Fruit fly (Drosophila melanogaster) whole organism, embryonic: Measurements from ENCODE around the gene CG14309.

ENCODE experiments used
- CG10147 ChIP-seq: fragments of 200-800 bp; sonication (Bioruptor generic); optimal IDR thresholded peaks from 2 replicates; lab custom pipeline; 2019; ENCODE audit warnings: missing biosample characterization, mild to moderate bottlenecking, missing genetic modification characterization, moderate library complexity
- CG10462 ChIP-seq: fragments of 200-800 bp; sonication (Bioruptor generic); optimal IDR thresholded peaks from 2 replicates; lab custom pipeline; 2016; ENCODE audit warnings: missing biosample characterization, missing genetic modification characterization
- CG10543 ChIP-seq: fragments of 200-800 bp; sonication (Bioruptor generic); optimal IDR thresholded peaks from 3 replicates; lab custom pipeline; 2017; ENCODE audit warnings: missing biosample characterization, mild to moderate bottlenecking, missing genetic modification characterization, moderate library complexity
- CG12659 ChIP-seq: fragments of 200-800 bp; sonication (Bioruptor generic); optimal IDR thresholded peaks from 3 replicates; lab custom pipeline; 2017; ENCODE audit warnings: mild to moderate bottlenecking, missing biosample characterization, missing genetic modification reagents, missing genetic modification characterization
- CG12769 ChIP-seq: fragments of 200-800 bp; sonication (Bioruptor generic); optimal IDR thresholded peaks from 2 replicates; lab custom pipeline; 2019; ENCODE audit warnings: missing biosample characterization, mild to moderate bottlenecking, missing genetic modification characterization, moderate library complexity
- CG13287 ChIP-seq: fragments of 200-800 bp; sonication (Bioruptor generic); IDR thresholded peaks from 2 replicates; pipeline ENCODE4 v1.3.6; 2022; ENCODE audit warnings: missing biosample characterization, missing genetic modification characterization; ENCODE audit not compliant: partially characterized antibody
- CG14014 ChIP-seq: fragments of 200-800 bp; sonication (Bioruptor generic); IDR thresholded peaks from 2 replicates; pipeline ENCODE4 v1.3.6; 2022; ENCODE audit warnings: missing biosample characterization, missing genetic modification characterization
- CG16863 ChIP-seq: fragments of 200-800 bp; sonication (Bioruptor generic); optimal IDR thresholded peaks from 3 replicates; lab custom pipeline; 2016; ENCODE audit warnings: missing biosample characterization, missing genetic modification characterization
- CG17802 ChIP-seq: fragments of 200-800 bp; sonication (Bioruptor generic); optimal IDR thresholded peaks from 2 replicates; lab custom pipeline; 2018; ENCODE audit warnings: missing biosample characterization, mild to moderate bottlenecking, missing genetic modification characterization, moderate library complexity
- CG30403 ChIP-seq: fragments of 200-800 bp; sonication (Bioruptor generic); optimal IDR thresholded peaks from 3 replicates; lab custom pipeline; 2016; ENCODE audit warnings: missing biosample characterization, missing genetic modification characterization
- CG3281 ChIP-seq: fragments of 200-800 bp; sonication (Bioruptor generic); optimal IDR thresholded peaks from 3 replicates; lab custom pipeline; 2017; ENCODE audit warnings: missing biosample characterization, mild to moderate bottlenecking, missing genetic modification characterization
- CG4617 ChIP-seq: fragments of 200-800 bp; sonication (Bioruptor generic); optimal IDR thresholded peaks from 3 replicates; lab custom pipeline; 2016; ENCODE audit warnings: missing biosample characterization, missing genetic modification characterization, borderline replicate concordance
- CG5180 ChIP-seq: fragments of 200-800 bp; sonication (Bioruptor generic); optimal IDR thresholded peaks from 3 replicates; lab custom pipeline; 2017; ENCODE audit warnings: missing biosample characterization, missing genetic modification characterization, mild to moderate bottlenecking, moderate library complexity, missing genetic modification reagents
- Dad ChIP-seq: fragments of 200-800 bp; sonication (Bioruptor generic); optimal IDR thresholded peaks from 3 replicates; lab custom pipeline; 2016; ENCODE audit warnings: missing biosample characterization, missing genetic modification characterization
- Dll ChIP-seq: fragments of 200-800 bp; sonication (Bioruptor generic); IDR thresholded peaks from 4 replicates; pipeline ENCODE4 v1.3.6; 2022; ENCODE audit warnings: missing biosample characterization, missing genetic modification characterization; ENCODE audit not compliant: partially characterized antibody
- Doc2 ChIP-seq: fragments of 200-800 bp; sonication (Bioruptor generic); IDR thresholded peaks from 2 replicates; pipeline ENCODE4 v1.3.6; 2022; ENCODE audit warnings: missing biosample characterization, missing genetic modification characterization
- HLH54F ChIP-seq: fragments of 200-800 bp; sonication (Bioruptor generic); optimal IDR thresholded peaks from 3 replicates; lab custom pipeline; 2016; ENCODE audit warnings: missing biosample characterization, missing genetic modification characterization
- Mes4 ChIP-seq: fragments of 200-800 bp; sonication (Bioruptor generic); optimal IDR thresholded peaks from 2 replicates; lab custom pipeline; 2016; ENCODE audit warnings: missing biosample characterization, missing genetic modification characterization
- NFAT ChIP-seq: fragments of 200-800 bp; sonication (Bioruptor generic); IDR thresholded peaks from 2 replicates; pipeline ENCODE4 v1.3.6; 2022; ENCODE audit warnings: missing biosample characterization, missing genetic modification characterization
- NfI ChIP-seq: fragments of 200-800 bp; sonication (Bioruptor generic); optimal IDR thresholded peaks from 3 replicates; lab custom pipeline; 2018; ENCODE audit warnings: missing biosample characterization, mild to moderate bottlenecking, missing genetic modification characterization, moderate library complexity
- Pdp1 ChIP-seq, 2 experiments: fragments of 200-800 bp; sonication (Bioruptor generic); optimal IDR thresholded peaks; 3 replicates each; lab custom pipeline; 2016; ENCODE audit warnings: missing biosample characterization in 2 of 2, missing genetic modification characterization in 2 of 2, mild to moderate bottlenecking in 1 of 2, moderate library complexity in 1 of 2
- Side ChIP-seq: fragments of 200-800 bp; sonication (Bioruptor generic); optimal IDR thresholded peaks from 2 replicates; lab custom pipeline; 2016; ENCODE audit warnings: missing biosample characterization, missing genetic modification characterization
- Stat92E ChIP-seq, 3 experiments: fragments of >200 bp in 2 of 3; fragments of 200-800 bp in 1 of 3; sonication (Bioruptor generic) in 1 of 3; optimal IDR thresholded peaks; 2 replicates each; lab custom pipeline; 2017 to 2019; ENCODE audit warnings: missing biosample characterization in 3 of 3, missing genetic modification characterization in 3 of 3, mild to moderate bottlenecking in 1 of 3, moderate library complexity in 1 of 3
- Tbp ChIP-seq: fragments of >200 bp; optimal IDR thresholded peaks from 2 replicates; lab custom pipeline; 2018; ENCODE audit warnings: missing biosample characterization, missing genetic modification characterization
- Trl ChIP-seq, 3 experiments: fragments of >200 bp in 2 of 3; fragments of 200-800 bp in 1 of 3; sonication (Bioruptor generic) in 1 of 3; optimal IDR thresholded peaks; 2 replicates in 1 of 3; 3 replicates in 2 of 3; lab custom pipeline; 2016 to 2017; ENCODE audit warnings: missing biosample characterization in 1 of 3, missing genetic modification characterization in 1 of 3
- chif ChIP-seq, 2 experiments: fragments of 200-800 bp; sonication (Bioruptor generic); optimal IDR thresholded peaks; 3 replicates each; lab custom pipeline; 2016; ENCODE audit warnings: missing biosample characterization in 2 of 2, missing genetic modification characterization in 2 of 2
- crol ChIP-seq: fragments of 200-800 bp; sonication (Bioruptor generic); IDR thresholded peaks from 2 replicates; pipeline ENCODE4 v1.3.6; 2022; ENCODE audit warnings: missing biosample characterization, missing genetic modification characterization
- crp ChIP-seq, 2 experiments: fragments of 200-800 bp; sonication (Bioruptor generic); optimal IDR thresholded peaks; 2 replicates in 1 of 2; 3 replicates in 1 of 2; lab custom pipeline; 2017; ENCODE audit warnings: missing biosample characterization in 2 of 2, missing genetic modification characterization in 2 of 2, mild to moderate bottlenecking in 1 of 2, moderate library complexity in 1 of 2
- dimm ChIP-seq: fragments of 200-800 bp; sonication (Bioruptor generic); IDR thresholded peaks from 2 replicates; pipeline ENCODE4 v1.3.6; 2022; ENCODE audit warnings: missing biosample characterization, missing genetic modification characterization
- dmrt11E ChIP-seq: fragments of 200-800 bp; sonication (Bioruptor generic); optimal IDR thresholded peaks from 3 replicates; lab custom pipeline; 2018; ENCODE audit warnings: missing biosample characterization, mild to moderate bottlenecking, missing genetic modification characterization, moderate library complexity
- esg ChIP-seq: fragments of 200-800 bp; sonication (Bioruptor generic); conservative IDR thresholded peaks from 2 replicates; pipeline ENCODE4 v1.3.6; 2022; ENCODE audit warnings: missing biosample characterization, missing genetic modification characterization
- fd3F ChIP-seq: fragments of 200-800 bp; sonication (Bioruptor generic); optimal IDR thresholded peaks from 2 replicates; lab custom pipeline; 2018; ENCODE audit warnings: missing biosample characterization, mild to moderate bottlenecking, missing genetic modification characterization, moderate library complexity
- fd64A ChIP-seq: fragments of 200-800 bp; sonication (Bioruptor generic); optimal IDR thresholded peaks from 3 replicates; lab custom pipeline; 2018; ENCODE audit warnings: missing biosample characterization, mild to moderate bottlenecking, missing genetic modification characterization
- ftz-f1 ChIP-seq: fragments of 200-800 bp; sonication (Bioruptor generic); optimal IDR thresholded peaks from 2 replicates; lab custom pipeline; 2016; ENCODE audit warnings: missing biosample characterization, missing genetic modification characterization
- gsb-n ChIP-seq: fragments of 200-800 bp; sonication (Bioruptor generic); optimal IDR thresholded peaks from 3 replicates; lab custom pipeline; 2018; ENCODE audit warnings: missing biosample characterization, mild to moderate bottlenecking, missing genetic modification characterization
- ind ChIP-seq: fragments of 200-800 bp; sonication (Bioruptor generic); optimal IDR thresholded peaks from 3 replicates; lab custom pipeline; 2016; ENCODE audit warnings: missing biosample characterization, missing genetic modification characterization
- knrl ChIP-seq: fragments of 200-800 bp; sonication (Bioruptor generic); IDR thresholded peaks from 3 replicates; pipeline ENCODE4 v1.3.6; 2022; ENCODE audit warnings: missing biosample characterization, missing genetic modification characterization; ENCODE audit not compliant: partially characterized antibody
- lab ChIP-seq: fragments of 200-800 bp; sonication (Bioruptor generic); optimal IDR thresholded peaks from 3 replicates; lab custom pipeline; 2017; ENCODE audit warnings: missing biosample characterization, missing genetic modification characterization, mild to moderate bottlenecking, moderate library complexity, missing genetic modification reagents
- pum ChIP-seq: fragments of 200-800 bp; sonication (Bioruptor generic); optimal IDR thresholded peaks from 2 replicates; lab custom pipeline; 2016; ENCODE audit warnings: missing biosample characterization, missing genetic modification characterization
- repo ChIP-seq: fragments of 200-800 bp; sonication (Bioruptor generic); optimal IDR thresholded peaks from 2 replicates; lab custom pipeline; 2016; ENCODE audit warnings: missing biosample characterization, missing genetic modification characterization
- sna ChIP-seq: fragments of 200-800 bp; sonication (Bioruptor generic); IDR thresholded peaks from 2 replicates; pipeline ENCODE4 v1.3.6; 2022; ENCODE audit warnings: missing biosample characterization, missing genetic modification characterization; ENCODE audit not compliant: partially characterized antibody
- sqz ChIP-seq: fragments of 200-800 bp; sonication (Bioruptor generic); optimal IDR thresholded peaks from 3 replicates; lab custom pipeline; 2018; ENCODE audit warnings: missing biosample characterization, mild to moderate bottlenecking, missing genetic modification characterization
- ssp ChIP-seq: fragments of 200-800 bp; sonication (Bioruptor generic); IDR thresholded peaks from 2 replicates; pipeline ENCODE4 v1.3.6; 2022; ENCODE audit warnings: missing biosample characterization, missing genetic modification characterization
- stwl ChIP-seq: fragments of 200-800 bp; sonication (Bioruptor generic); optimal IDR thresholded peaks from 3 replicates; lab custom pipeline; 2018; ENCODE audit warnings: missing biosample characterization, mild to moderate bottlenecking, missing genetic modification characterization, moderate library complexity
- trem ChIP-seq: fragments of 200-800 bp; optimal IDR thresholded peaks from 3 replicates; lab custom pipeline; 2019; ENCODE audit warnings: missing biosample characterization, mild to moderate bottlenecking, missing genetic modification characterization, moderate library complexity
- trh ChIP-seq: fragments of 200-800 bp; sonication (Bioruptor generic); optimal IDR thresholded peaks from 2 replicates; lab custom pipeline; 2016; ENCODE audit warnings: missing biosample characterization, missing genetic modification characterization

The CG14309 gene

dm6 chr3R:18402549-18403429 is 17.9 kb upstream of the CG14309 start, which contains the start of the genes Wdr37 and koko (continued):
- TF ChIP-seq CG16863 (GFP tag; lab: Kevin White, UChicago) = peak; percentile 83
- TF ChIP-seq Mes4 = peak; percentile 58
- peak; percentile 90 for TF ChIP-seq NfI
- TF ChIP-seq CG3281 (GFP tag; lab: Kevin White, UChicago) = peak; percentile 94
- TF ChIP-seq Dll (GFP tag; lab: Robert Waterston, UW) = peak; percentile 61; the same call in 2 of the 4 replicates
- TF ChIP-seq stwl (tag; lab: Kevin White, UChicago) = peak; percentile 94
- TF ChIP-seq crp (GFP tag; optimal IDR thresholded peaks at IDR 0.05; lab: Kevin White, UChicago) = peak; percentile 71 to 90
- peak; percentile 96 for TF ChIP-seq CG10543
- TF ChIP-seq Dad (GFP tag; lab: Kevin White, UChicago) = peak; percentile 56
- TF ChIP-seq CG17802 (tag; lab: Kevin White, UChicago) = peak; percentile 83
- peak; percentile 95 for TF ChIP-seq fd3F
- peak; percentile 19 for TF ChIP-seq fd64A (GFP tag; lab: Kevin White, UChicago)
- TF ChIP-seq CG12769 (tag; lab: Kevin White, UChicago) = peak; percentile 54
- peak; percentile 94 for TF ChIP-seq trem (tag; lab: Kevin White, UChicago)
- peak; percentile 63 for TF ChIP-seq repo (GFP tag; lab: Kevin White, UChicago)
- TF ChIP-seq CG14014 (GFP tag; lab: Robert Waterston, UW) = peak; percentile 98
- TF ChIP-seq lab (GFP tag; lab: Kevin White, UChicago) = peak; percentile 89
- peak; percentile 94 for TF ChIP-seq CG10147 (GFP tag; lab: Kevin White, UChicago)
- TF ChIP-seq Pdp1 (GFP tag; optimal IDR thresholded peaks at IDR 0.05; lab: Kevin White, UChicago) = peak; percentile 64 to 76
- peak; percentile 72 for TF ChIP-seq CG13287 (GFP tag; lab: Robert Waterston, UW)
- TF ChIP-seq chif (GFP tag; optimal IDR thresholded peaks at IDR 0.05; lab: Kevin White, UChicago) = peak; percentile 35 to 85
- TF ChIP-seq NFAT (GFP tag; lab: Robert Waterston, UW) = peak; percentile 93
- peak; percentile 96 for TF ChIP-seq ind
- peak; percentile 98 for TF ChIP-seq CG12659 (GFP tag; lab: Kevin White, UChicago)
- TF ChIP-seq sqz (GFP tag; lab: Kevin White, UChicago) = peak; percentile 93
- peak; percentile 82 for TF ChIP-seq Side (GFP tag; lab: Kevin White, UChicago)
- peak in 1 of 3 experiments; percentile 92 for TF ChIP-seq Stat92E (GFP tag; optimal IDR thresholded peaks at IDR 0.05; lab: Kevin White, UChicago)
- TF ChIP-seq HLH54F (GFP tag; lab: Kevin White, UChicago) = peak; percentile 61
- TF ChIP-seq gsb-n (tag; lab: Kevin White, UChicago) = peak; percentile 99
- TF ChIP-seq crol (GFP tag; lab: Robert Waterston, UW) = peak; percentile 98
- TF ChIP-seq CG30403 (GFP tag; lab: Kevin White, UChicago) = peak; percentile 98
- peak; percentile 51 for TF ChIP-seq knrl
- peak; percentile 94 for TF ChIP-seq CG10462 (GFP tag; lab: Kevin White, UChicago)
- TF ChIP-seq CG4617 = peak; percentile 86
- peak; percentile 98 for TF ChIP-seq dmrt11E (tag; lab: Kevin White, UChicago)
- peak; percentile 95 for TF ChIP-seq ssp
- peak; percentile 93 for TF ChIP-seq trh
- TF ChIP-seq Trl (optimal IDR thresholded peaks at IDR 0.05; lab: Kevin White, UChicago) = no peak
- peak; percentile 82 for TF ChIP-seq Trl (GFP tag; optimal IDR thresholded peaks at IDR 0.05; lab: Kevin White, UChicago)
- peak; percentile 47 for TF ChIP-seq ftz-f1 (GFP tag; lab: Kevin White, UChicago)
- peak; percentile 75 for TF ChIP-seq pum (GFP tag; lab: Kevin White, UChicago)
- TF ChIP-seq Doc2 (GFP tag; lab: Robert Waterston, UW) = peak; percentile 81
- TF ChIP-seq esg = peak; percentile 97
- peak; percentile 60 for TF ChIP-seq sna (GFP tag; lab: Robert Waterston, UW)
- TF ChIP-seq Tbp (GFP tag; lab: Kevin White, UChicago) = no peak
- peak; percentile 52 for TF ChIP-seq CG5180 (GFP tag; lab: Kevin White, UChicago)
- peak; percentile 95 for TF ChIP-seq dimm
